Fruit fly (Drosophila melanogaster) whole organism: ENCODE measurements around the gene CG31999.

Experiments
- CG8478 ChIP-seq: fragments of >200 bp; optimal IDR thresholded peaks from 2 replicates; lab custom pipeline; 2018; ENCODE audit warnings: inconsistent platforms
- Dll ChIP-seq: fragments of >200 bp; optimal IDR thresholded peaks from 2 replicates; lab custom pipeline; 2017
- EcR ChIP-seq, 2 experiments: fragments of >200 bp; optimal IDR thresholded peaks; 2 replicates each; lab custom pipeline; 2017; ENCODE audit warnings: missing biosample characterization in 2 of 2, missing genetic modification characterization in 2 of 2, missing genetic modification reagents in 2 of 2
- pan ChIP-seq: fragments of >200 bp; optimal IDR thresholded peaks from 2 replicates; lab custom pipeline; 2017
- psq ChIP-seq: fragments of >200 bp; optimal IDR thresholded peaks from 2 replicates; lab custom pipeline; 2017
- usp ChIP-seq: fragments of >200 bp; optimal IDR thresholded peaks from 2 replicates; lab custom pipeline; 2017; ENCODE audit warnings: missing biosample characterization, missing genetic modification characterization, mixed read lengths

CG31999 gene

dm6 chr4:227648-228047, at the start of gene CG31999, which contains the start of gene yellow-h:
CG31999 (minus strand) TSS chr4:227748.
yellow-h (plus strand) TSS chr4:227922.
- TF ChIP-seq pan (lab: Kevin White, UChicago) (no peak), usp (GFP tag; lab: Kevin White, UChicago) (no peak), EcR (GFP tag; optimal IDR thresholded peaks at IDR 0.05; lab: Kevin White, UChicago) (no peak), CG8478 (lab: Kevin White, UChicago) (no peak), Dll (lab: Kevin White, UChicago) (no peak), psq (lab: Kevin White, UChicago) (no peak)

DNA sequence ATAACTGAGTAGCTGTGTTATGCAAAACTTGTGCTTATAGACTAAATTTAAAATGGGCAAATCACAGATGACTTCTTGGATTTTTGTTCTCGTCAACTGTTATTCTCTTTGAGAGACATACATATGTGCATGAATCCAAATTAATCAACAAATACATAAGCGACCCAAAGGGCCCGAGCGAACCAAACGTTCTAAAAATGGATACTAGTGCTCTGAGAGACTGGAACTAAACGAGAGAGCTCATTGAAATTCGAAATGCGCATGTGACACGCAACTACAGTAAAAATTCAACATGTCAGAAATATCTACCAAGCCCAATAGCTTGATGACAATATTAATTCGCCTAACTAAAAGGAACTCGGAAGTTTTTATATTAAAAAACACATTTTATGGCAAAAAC, 48.8 kb upstream of the CG31999 start, which contains the start of gene NfI:
Gene NfI, minus strand, starts transcription at position 45 of the 400 bp plus-strand sequence.
- no peak for TF ChIP-seq pan (lab: Kevin White, UChicago)
- TF ChIP-seq Dll (lab: Kevin White, UChicago), result no peak

DNA sequence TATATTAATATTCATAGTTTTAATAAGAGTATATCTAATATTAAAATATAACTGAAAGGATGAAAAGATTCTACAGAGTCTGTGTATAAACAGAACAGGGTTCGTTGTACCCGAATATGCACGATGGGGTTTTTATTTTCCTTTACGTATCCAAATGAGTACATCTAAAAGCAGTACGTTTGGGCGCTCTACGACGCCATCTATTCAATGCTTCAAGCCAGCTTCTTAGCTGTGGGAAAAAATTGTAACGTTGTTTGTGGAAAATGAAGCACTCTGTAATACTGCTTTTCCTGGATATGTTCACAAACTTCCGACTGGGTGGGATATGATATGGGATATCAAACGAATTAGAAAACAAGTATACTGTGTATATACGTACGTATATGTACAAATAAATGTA, 47.2 kb upstream of the CG31999 start:
- TF ChIP-seq psq (lab: Kevin White, UChicago) (no peak), Dll (lab: Kevin White, UChicago) (no peak), EcR (GFP tag; optimal IDR thresholded peaks at IDR 0.05; lab: Kevin White, UChicago) (no peak), CG8478 (lab: Kevin White, UChicago) (no peak), pan (lab: Kevin White, UChicago) (no peak)

- no peak for TF ChIP-seq CG8478 (lab: Kevin White, UChicago)
- no peak for TF ChIP-seq pan (lab: Kevin White, UChicago)
- no peak for TF ChIP-seq psq (lab: Kevin White, UChicago)
- no peak for TF ChIP-seq EcR (GFP tag; optimal IDR thresholded peaks at IDR 0.05; lab: Kevin White, UChicago)
- TF ChIP-seq Dll (lab: Kevin White, UChicago), result no peak
- no peak for TF ChIP-seq usp (GFP tag; lab: Kevin White, UChicago)
These were observed 34.0 kb upstream of the CG31999 start for dm6 chr4:261484-262070.

DNA sequence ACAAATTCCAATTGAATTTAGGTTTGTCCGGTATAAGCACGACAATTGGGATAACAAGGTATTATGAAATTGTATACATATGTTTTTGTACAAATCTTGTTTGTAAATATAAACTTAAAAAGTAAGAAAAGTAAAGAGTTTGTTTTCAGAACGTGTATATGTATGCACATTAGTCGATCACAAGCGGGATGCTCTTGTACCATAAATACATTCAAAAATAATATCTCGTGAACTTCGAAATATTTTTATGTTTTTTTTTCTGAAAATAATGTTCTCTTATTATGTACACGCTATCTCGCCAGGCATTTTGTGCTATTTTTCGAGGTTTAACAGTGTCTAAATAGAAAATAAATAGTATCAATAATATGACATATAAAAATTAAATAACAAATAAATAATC, 27.1 kb upstream of the CG31999 start, which contains the start of gene RhoGAP102A:
Gene RhoGAP102A, plus strand, starts transcription at position 301 of the 400 bp plus-strand sequence.
- TF ChIP-seq usp (GFP tag; lab: Kevin White, UChicago) (no peak), psq (lab: Kevin White, UChicago) (no peak), Dll (lab: Kevin White, UChicago) (no peak), CG8478 (lab: Kevin White, UChicago) (no peak), pan (lab: Kevin White, UChicago) (no peak), EcR (GFP tag; optimal IDR thresholded peaks at IDR 0.05; lab: Kevin White, UChicago) (no peak)

DNA sequence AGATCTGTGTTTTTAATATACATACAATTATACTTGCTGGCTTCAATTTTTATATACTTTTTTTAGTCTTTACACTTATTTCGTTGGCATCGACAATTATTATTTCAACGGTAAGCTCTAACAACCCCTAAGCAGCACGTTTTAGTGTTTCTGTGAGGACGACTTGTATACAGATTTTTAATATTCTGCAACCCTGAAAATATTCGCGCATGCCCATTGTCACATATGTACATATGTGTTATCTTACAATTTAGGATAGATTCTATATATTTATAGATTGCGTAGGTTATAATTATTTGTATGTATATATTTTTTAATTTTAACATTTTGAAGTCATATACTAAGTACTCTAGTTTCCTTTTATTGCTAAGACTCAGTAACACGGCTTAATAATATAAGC, 25.6 kb upstream of the CG31999 start, which contains the start of gene dpr7:
Gene dpr7, minus strand, starts transcription at position 154 of the 400 bp plus-strand sequence.
- TF ChIP-seq usp (GFP tag; lab: Kevin White, UChicago) (no peak), pan (lab: Kevin White, UChicago) (no peak), EcR (GFP tag; optimal IDR thresholded peaks at IDR 0.05; lab: Kevin White, UChicago) (no peak), psq (lab: Kevin White, UChicago) (no peak), CG8478 (lab: Kevin White, UChicago) (no peak), Dll (lab: Kevin White, UChicago) (no peak)

DNA sequence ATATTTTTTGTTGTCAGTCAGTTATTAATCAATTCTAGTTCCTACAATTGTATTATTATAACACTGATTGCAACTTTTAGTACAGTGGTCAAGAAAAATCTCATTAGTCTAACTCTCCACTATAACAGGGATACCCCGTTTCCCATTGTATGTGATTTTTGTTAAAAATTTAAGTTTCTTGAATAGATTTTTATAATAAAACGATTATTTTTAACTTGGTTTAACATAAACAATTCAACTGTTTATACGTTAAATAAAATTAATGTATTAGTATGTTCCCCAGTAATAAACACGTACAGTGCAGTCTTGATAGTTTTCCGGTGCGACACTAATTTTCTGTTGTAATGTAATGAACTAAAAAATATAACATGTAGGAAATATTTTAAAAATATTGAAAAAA, 13.3 kb upstream of the CG31999 start:
- TF ChIP-seq pan (lab: Kevin White, UChicago) (no peak), psq (lab: Kevin White, UChicago) (no peak), CG8478 (lab: Kevin White, UChicago) (no peak), EcR (GFP tag; optimal IDR thresholded peaks at IDR 0.05; lab: Kevin White, UChicago) (no peak), Dll (lab: Kevin White, UChicago) (no peak), usp (GFP tag; lab: Kevin White, UChicago) (no peak)

dm6 chr4:238400-238799, 10.9 kb upstream of the CG31999 start:
- TF ChIP-seq CG8478 (lab: Kevin White, UChicago) (no peak), Dll (lab: Kevin White, UChicago) (no peak), EcR (GFP tag; optimal IDR thresholded peaks at IDR 0.05; lab: Kevin White, UChicago) (no peak), usp (GFP tag; lab: Kevin White, UChicago) (no peak), psq (lab: Kevin White, UChicago) (no peak), pan (lab: Kevin White, UChicago) (no peak)

dm6 chr4:231185-231584, 3.6 kb upstream of the CG31999 start:
- no peak for TF ChIP-seq EcR (GFP tag; optimal IDR thresholded peaks at IDR 0.05; lab: Kevin White, UChicago)
- TF ChIP-seq pan (lab: Kevin White, UChicago), result no peak
- TF ChIP-seq Dll (lab: Kevin White, UChicago), result no peak
- TF ChIP-seq CG8478 (lab: Kevin White, UChicago), result no peak
- TF ChIP-seq usp (GFP tag; lab: Kevin White, UChicago), result no peak

dm6 chr4:230430-230829, 2.9 kb upstream of the CG31999 start, which contains the start of gene CG1674:
CG1674 (plus strand) TSS chr4:230730.
- TF ChIP-seq Dll (lab: Kevin White, UChicago) (no peak), psq (lab: Kevin White, UChicago) (no peak), usp (GFP tag; lab: Kevin White, UChicago) (no peak), pan (lab: Kevin White, UChicago) (no peak)

dm6 chr4:226751-227150, 797 bp downstream of the CG31999 start:
- TF ChIP-seq EcR (GFP tag; optimal IDR thresholded peaks at IDR 0.05; lab: Kevin White, UChicago) (no peak), Dll (lab: Kevin White, UChicago) (no peak), usp (GFP tag; lab: Kevin White, UChicago) (no peak), CG8478 (lab: Kevin White, UChicago) (no peak), pan (lab: Kevin White, UChicago) (no peak), psq (lab: Kevin White, UChicago) (no peak)
